Worm (Caenorhabditis elegans) whole organism, L3 larva: ENCODE measurements around the gene C44H4.6.

Experiments
- R02D3.7 ChIP-seq: fragments of 150-350 bp; optimal IDR thresholded peaks from 2 replicates; lab custom pipeline; 2014; ENCODE audit warnings: missing biosample characterization, missing genetic modification characterization
- aly-2 ChIP-seq: fragments of 150-350 bp; optimal IDR thresholded peaks from 2 replicates; lab custom pipeline; 2014; ENCODE audit warnings: missing biosample characterization, missing genetic modification characterization
- ama-1 ChIP-seq: fragments of 150-350 bp; optimal IDR thresholded peaks from 2 replicates; lab custom pipeline; 2018
- ceh-16 ChIP-seq: sonication (generic microtip); optimal IDR thresholded peaks from 2 replicates; lab custom pipeline; 2017; ENCODE audit warnings: missing biosample characterization, missing genetic modification characterization
- ceh-28 ChIP-seq: fragments of 150-350 bp; optimal IDR thresholded peaks from 2 replicates; lab custom pipeline; 2014; ENCODE audit warnings: missing biosample characterization, missing genetic modification reagents, missing genetic modification characterization
- ceh-82 ChIP-seq: fragments of 150-350 bp; optimal IDR thresholded peaks from 2 replicates; lab custom pipeline; 2014; ENCODE audit warnings: missing biosample characterization, missing genetic modification characterization
- ceh-9 ChIP-seq: sonication (generic microtip); optimal IDR thresholded peaks from 2 replicates; lab custom pipeline; 2018; ENCODE audit warnings: missing biosample characterization, missing genetic modification characterization
- daf-12 ChIP-seq: fragments of 150-350 bp; optimal IDR thresholded peaks from 2 replicates; lab custom pipeline; 2014; ENCODE audit warnings: missing biosample characterization, missing genetic modification reagents, missing genetic modification characterization
- egl-27 ChIP-seq: sonication (generic microtip); optimal IDR thresholded peaks from 4 replicates; lab custom pipeline; 2017; ENCODE audit warnings: missing biosample characterization, missing genetic modification reagents, missing genetic modification characterization
- egl-5 ChIP-seq: fragments of 150-350 bp; optimal IDR thresholded peaks from 2 replicates; lab custom pipeline; 2017; ENCODE audit warnings: missing biosample characterization, missing genetic modification reagents, missing genetic modification characterization, inconsistent platforms
- elt-1 ChIP-seq: fragments of 150-350 bp; optimal IDR thresholded peaks from 2 replicates; lab custom pipeline; 2014; ENCODE audit warnings: missing biosample characterization, missing genetic modification characterization
- elt-2 ChIP-seq: sonication (generic microtip); optimal IDR thresholded peaks from 2 replicates; lab custom pipeline; 2016; ENCODE audit warnings: missing genetic modification reagents, mild to moderate bottlenecking, missing genetic modification characterization, missing compliant biosample characterization
- eor-1 ChIP-seq, 2 experiments: fragments of 150-350 bp; optimal IDR thresholded peaks; 2 replicates each; lab custom pipeline; 2014 to 2018; ENCODE audit warnings: missing biosample characterization in 2 of 2, missing genetic modification characterization in 2 of 2
- fkh-10 ChIP-seq: sonication (generic microtip); optimal IDR thresholded peaks from 2 replicates; lab custom pipeline; 2017; ENCODE audit warnings: missing biosample characterization, missing genetic modification reagents, missing genetic modification characterization
- fkh-2 ChIP-seq: fragments of 150-350 bp; optimal IDR thresholded peaks from 2 replicates; lab custom pipeline; 2014; ENCODE audit warnings: missing biosample characterization, missing genetic modification reagents, missing genetic modification characterization
- fos-1 ChIP-seq: fragments of 150-350 bp; optimal IDR thresholded peaks from 2 replicates; lab custom pipeline; 2014; ENCODE audit warnings: missing biosample characterization, missing genetic modification characterization
- hmg-11 ChIP-seq: sonication (generic microtip); optimal IDR thresholded peaks from 2 replicates; lab custom pipeline; 2016; ENCODE audit warnings: missing genetic modification characterization, missing compliant biosample characterization
- jun-1 ChIP-seq: fragments of 150-350 bp; optimal IDR thresholded peaks from 2 replicates; lab custom pipeline; 2014; ENCODE audit warnings: missing biosample characterization, missing genetic modification reagents, missing genetic modification characterization
- lin-15B ChIP-seq: fragments of 150-350 bp; optimal IDR thresholded peaks from 2 replicates; lab custom pipeline; 2014; ENCODE audit warnings: missing biosample characterization, missing genetic modification characterization
- lin-39 ChIP-seq: fragments of 150-350 bp; optimal IDR thresholded peaks from 2 replicates; lab custom pipeline; 2018; ENCODE audit warnings: missing biosample characterization, missing genetic modification reagents, missing genetic modification characterization
- lsy-12 ChIP-seq: sonication (generic microtip); optimal IDR thresholded peaks from 2 replicates; lab custom pipeline; 2016; ENCODE audit warnings: mild to moderate bottlenecking, missing genetic modification characterization, missing compliant biosample characterization
- mdl-1 ChIP-seq: fragments of 150-350 bp; optimal IDR thresholded peaks from 2 replicates; lab custom pipeline; 2014; ENCODE audit warnings: missing biosample characterization, missing genetic modification characterization
- mml-1 ChIP-seq: fragments of 150-350 bp; sonication (generic microtip); optimal IDR thresholded peaks from 3 replicates; lab custom pipeline; 2014; ENCODE audit warnings: missing biosample characterization, missing genetic modification characterization
- nfya-1 ChIP-seq: sonication (generic microtip); optimal IDR thresholded peaks from 2 replicates; lab custom pipeline; 2017; ENCODE audit warnings: missing genetic modification characterization, mild to moderate bottlenecking, missing compliant biosample characterization, antibody characterized with exemption, moderate library complexity; ENCODE audit not compliant: insufficient read depth
- nhr-11 ChIP-seq: fragments of 150-350 bp; optimal IDR thresholded peaks from 2 replicates; lab custom pipeline; 2014; ENCODE audit warnings: missing biosample characterization, missing genetic modification characterization
- nhr-23 ChIP-seq: fragments of 150-350 bp; optimal IDR thresholded peaks from 2 replicates; lab custom pipeline; 2014; ENCODE audit warnings: missing biosample characterization, missing genetic modification reagents, missing genetic modification characterization
- nhr-237 ChIP-seq: fragments of 150-350 bp; optimal IDR thresholded peaks from 2 replicates; lab custom pipeline; 2014; ENCODE audit warnings: missing biosample characterization, missing genetic modification characterization
- nhr-25 ChIP-seq: sonication (generic microtip); optimal IDR thresholded peaks from 2 replicates; lab custom pipeline; 2017; ENCODE audit warnings: missing biosample characterization, missing genetic modification characterization
- nhr-28 ChIP-seq: fragments of 150-350 bp; optimal IDR thresholded peaks from 2 replicates; lab custom pipeline; 2014; ENCODE audit warnings: missing biosample characterization, missing genetic modification characterization
- nhr-67 ChIP-seq: fragments of 150-350 bp; optimal IDR thresholded peaks from 2 replicates; lab custom pipeline; 2014; ENCODE audit warnings: missing biosample characterization, missing genetic modification characterization
- pha-4 ChIP-seq: fragments of 150-350 bp; optimal IDR thresholded peaks from 2 replicates; lab custom pipeline; 2014; ENCODE audit warnings: missing biosample characterization, missing genetic modification reagents, missing genetic modification characterization
- pqm-1 ChIP-seq: fragments of 150-350 bp; optimal IDR thresholded peaks from 2 replicates; lab custom pipeline; 2017; ENCODE audit warnings: missing biosample characterization, missing genetic modification characterization, inconsistent platforms
- sea-2 ChIP-seq: fragments of 150-350 bp; sonication (generic microtip); optimal IDR thresholded peaks from 4 replicates; lab custom pipeline; 2014; ENCODE audit warnings: missing biosample characterization, missing genetic modification reagents, missing genetic modification characterization
- skn-1 ChIP-seq: fragments of 150-350 bp; optimal IDR thresholded peaks from 2 replicates; lab custom pipeline; 2014; ENCODE audit warnings: missing biosample characterization, missing genetic modification characterization
- snpc-4 ChIP-seq: fragments of 150-350 bp; optimal IDR thresholded peaks from 2 replicates; lab custom pipeline; 2014; ENCODE audit warnings: missing biosample characterization, missing genetic modification characterization
- unc-39 ChIP-seq: sonication (generic microtip); optimal IDR thresholded peaks from 4 replicates; lab custom pipeline; 2017; ENCODE audit warnings: missing biosample characterization, missing genetic modification characterization
- unc-62 ChIP-seq: fragments of 150-350 bp; sonication (generic microtip); optimal IDR thresholded peaks from 4 replicates; lab custom pipeline; 2014; ENCODE audit warnings: missing biosample characterization, missing genetic modification reagents, missing genetic modification characterization
- zag-1 ChIP-seq: fragments of 150-350 bp; optimal IDR thresholded peaks from 2 replicates; lab custom pipeline; 2014; ENCODE audit warnings: missing biosample characterization, missing genetic modification characterization
- ztf-11 ChIP-seq: fragments of 150-350 bp; optimal IDR thresholded peaks from 2 replicates; lab custom pipeline; 2014; ENCODE audit warnings: missing biosample characterization, missing genetic modification characterization
- ztf-4 ChIP-seq: fragments of 150-350 bp; optimal IDR thresholded peaks from 2 replicates; lab custom pipeline; 2014; ENCODE audit warnings: missing biosample characterization, missing genetic modification characterization

The C44H4.6 gene

DNA sequence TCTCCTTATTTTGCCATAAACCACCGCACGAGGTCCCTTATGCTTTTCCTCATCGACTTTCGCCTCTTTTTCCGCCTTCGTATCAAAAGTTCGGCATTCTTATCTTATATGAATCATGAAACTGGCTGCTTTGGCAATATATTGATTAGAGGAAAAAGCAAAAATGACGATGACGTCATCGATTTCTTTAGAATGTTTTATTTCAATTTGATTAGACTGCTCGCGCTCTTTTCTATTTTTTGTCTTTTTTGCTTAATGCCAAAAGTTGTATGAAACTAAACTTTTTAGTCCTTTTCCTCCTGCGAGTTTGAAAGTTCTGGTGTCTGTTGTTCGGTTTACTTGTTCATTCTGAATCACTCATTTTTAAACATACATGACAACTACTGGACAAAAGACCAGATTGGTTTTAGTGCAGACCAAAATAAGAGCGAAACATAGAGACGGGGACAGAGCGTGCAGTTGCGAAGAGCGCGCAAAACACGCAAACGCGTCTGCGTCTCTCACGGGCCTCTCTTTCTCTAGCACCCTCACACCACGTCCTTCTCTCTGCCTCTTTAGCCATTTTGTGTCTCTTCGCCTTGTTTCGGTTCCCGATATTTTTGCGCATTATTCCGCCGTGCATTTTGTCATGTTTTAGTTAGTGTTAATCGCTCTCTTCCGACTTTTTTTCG, 11.1 kb upstream of the C44H4.6 start:
- TF ChIP-seq lin-15B (tag; lab: Kevin White, UChicago) (peak; percentile 24), elt-1 (no peak), ceh-28 (tag; lab: Kevin White, UChicago) (peak; percentile 13), fkh-2 (tag; lab: Kevin White, UChicago) (no peak), nhr-28 (tag; lab: Kevin White, UChicago) (no peak), nhr-25 (tag; lab: Kevin White, UChicago) (peak; percentile 61), unc-62 (GFP tag; lab: Kevin White, UChicago) (no peak), unc-39 (no peak), ztf-11 (no peak), R02D3.7 (tag; lab: Kevin White, UChicago) (no peak), nhr-23 (tag; lab: Kevin White, UChicago) (peak; percentile 62), lin-39 (peak; percentile 38), egl-27 (tag; lab: Kevin White, UChicago) (no peak), pqm-1 (tag; lab: Kevin White, UChicago) (peak; percentile 12), elt-2 (tag; lab: Kevin White, UChicago) (peak; percentile 10), nhr-67 (no peak), aly-2 (tag; lab: Kevin White, UChicago) (no peak), snpc-4 (tag; lab: Kevin White, UChicago) (peak; percentile 2), jun-1 (tag; lab: Kevin White, UChicago) (no peak), hmg-11 (peak; percentile 87), nhr-11 (tag; lab: Kevin White, UChicago) (no peak), eor-1 (tag; optimal IDR thresholded peaks at IDR 0.05; lab: Kevin White, UChicago) (no peak)

DNA sequence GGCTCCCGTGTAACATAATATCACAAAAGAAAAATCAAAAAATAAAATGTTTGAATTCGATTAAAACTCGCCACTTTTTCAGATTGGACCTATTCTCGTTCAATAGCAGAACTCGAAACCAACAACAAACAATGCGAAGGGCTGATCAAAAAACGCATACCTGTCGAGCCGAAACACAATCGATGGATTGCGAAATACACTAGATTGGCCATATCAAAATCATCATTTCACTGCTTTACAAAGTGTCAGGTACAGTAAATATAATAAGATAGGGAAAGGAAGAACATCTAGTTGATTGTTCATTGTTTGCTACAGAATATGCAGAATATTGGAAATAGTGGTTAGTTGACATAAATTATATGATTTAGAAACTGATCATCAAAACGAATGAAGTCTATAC, 8.6 kb upstream of the C44H4.6 start:
- TF ChIP-seq ztf-11 (no peak), lin-15B (tag; lab: Kevin White, UChicago) (no peak), fkh-10 (GFP tag; lab: Kevin White, UChicago) (no peak), zag-1 (tag; lab: Kevin White, UChicago) (no peak), egl-5 (tag; lab: Kevin White, UChicago) (no peak), daf-12 (tag; lab: Kevin White, UChicago) (no peak), nhr-28 (tag; lab: Kevin White, UChicago) (no peak), jun-1 (tag; lab: Kevin White, UChicago) (no peak), skn-1 (tag; lab: Kevin White, UChicago) (no peak), ceh-82 (tag; lab: Kevin White, UChicago) (no peak), lsy-12 (tag; lab: Kevin White, UChicago) (no peak), nhr-11 (tag; lab: Kevin White, UChicago) (no peak), mdl-1 (no peak)

DNA sequence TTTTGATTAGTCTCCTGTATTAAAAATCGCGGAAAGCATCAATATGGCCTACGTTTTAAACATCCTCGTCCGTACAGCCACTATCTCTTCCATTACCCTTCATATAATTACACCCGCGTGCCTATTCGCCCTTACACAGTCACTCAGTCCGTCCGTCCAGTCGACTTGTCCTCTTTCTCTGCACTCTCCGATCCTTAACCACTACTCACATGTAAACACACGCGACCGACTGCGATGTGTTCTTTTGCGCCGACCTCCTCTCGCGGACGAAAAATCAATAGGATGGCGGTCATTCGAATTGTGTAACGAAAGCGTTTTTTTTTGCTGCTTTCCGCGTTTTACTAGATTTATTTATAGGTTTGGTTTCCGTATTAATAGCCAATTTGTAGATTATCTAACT, 3.5 kb upstream of the C44H4.6 start, which contains the start of gene eor-2:
TSS of gene eor-2 (plus strand) at position 342 of the 400 bp plus-strand sequence.
- TF ChIP-seq lin-39 (peak; percentile 81), R02D3.7 (tag; lab: Kevin White, UChicago) (no peak), ztf-4 (tag; lab: Kevin White, UChicago) (peak; percentile 8), lsy-12 (tag; lab: Kevin White, UChicago) (no peak), egl-27 (tag; lab: Kevin White, UChicago) (peak; percentile 66), hmg-11 (peak; percentile 93), nhr-23 (tag; lab: Kevin White, UChicago) (peak; percentile 77), skn-1 (tag; lab: Kevin White, UChicago) (no peak), aly-2 (tag; lab: Kevin White, UChicago) (no peak), fkh-10 (GFP tag; lab: Kevin White, UChicago) (no peak), eor-1 (tag; optimal IDR thresholded peaks at IDR 0.05; lab: Kevin White, UChicago) (no peak), ceh-82 (tag; lab: Kevin White, UChicago) (no peak), nhr-67 (no peak), ama-1 (peak; percentile 17), pqm-1 (tag; lab: Kevin White, UChicago) (peak; percentile 44), mml-1 (tag; lab: Kevin White, UChicago) (no peak), lin-15B (tag; lab: Kevin White, UChicago) (peak; percentile 52), nhr-237 (no peak), nhr-25 (tag; lab: Kevin White, UChicago) (peak; percentile 95), fos-1 (tag; lab: Kevin White, UChicago) (peak; percentile 17), nfya-1 (tag; lab: Kevin White, UChicago) (peak; percentile 92), ztf-11 (no peak), pha-4 (peak; percentile 86), snpc-4 (tag; lab: Kevin White, UChicago) (peak; percentile 86), unc-62 (GFP tag; lab: Kevin White, UChicago) (peak; percentile 42), zag-1 (tag; lab: Kevin White, UChicago) (no peak), egl-5 (tag; lab: Kevin White, UChicago) (peak; percentile 79), elt-2 (tag; lab: Kevin White, UChicago) (peak; percentile 61), mdl-1 (peak; percentile 80), jun-1 (tag; lab: Kevin White, UChicago) (peak; percentile 68), ceh-28 (tag; lab: Kevin White, UChicago) (peak; percentile 79), ceh-9 (tag; lab: Kevin White, UChicago) (no peak), ceh-16 (peak; percentile 6), sea-2 (GFP tag; lab: Kevin White, UChicago) (peak; percentile 45)
